Fruit fly (Drosophila melanogaster): ENCODE measurements around the gene CG43248.

dm6 chr3L:15514405-15514804, 16.9 kb downstream of the CG43248 start:
- no peak for TF ChIP-seq CG7368 (GFP tag; optimal IDR thresholded peaks at IDR 0.05)
- no peak for TF ChIP-seq fd85E (GFP tag; optimal IDR thresholded peaks at IDR 0.05)
- no peak for TF ChIP-seq CG3032 (tag; optimal IDR thresholded peaks at IDR 0.05)
- no peak for TF ChIP-seq CG9139 (GFP tag; optimal IDR thresholded peaks at IDR 0.05)

Data from whole organism, prepupa.